Worm (Caenorhabditis elegans) whole organism, L2 larva: ENCODE measurements around the gene C07G1.6.
A peak's percentile ranks its signal among the peaks of the same experiment; 100 is the strongest.

Source experiments
- F13H6.1 ChIP-seq: sonication (generic microtip); optimal IDR thresholded peaks from 2 replicates; lab custom pipeline; 2016; ENCODE audit warnings: missing genetic modification characterization, missing compliant biosample characterization
- R02D3.7 ChIP-seq: fragments of 150-350 bp; optimal IDR thresholded peaks from 2 replicates; lab custom pipeline; 2014; ENCODE audit warnings: missing biosample characterization, missing genetic modification characterization
- ceh-16 ChIP-seq: fragments of 150-350 bp; optimal IDR thresholded peaks from 2 replicates; lab custom pipeline; 2014; ENCODE audit warnings: missing biosample characterization, missing genetic modification characterization
- ceh-82 ChIP-seq: fragments of 150-350 bp; optimal IDR thresholded peaks from 2 replicates; lab custom pipeline; 2014; ENCODE audit warnings: missing biosample characterization, missing genetic modification characterization
- crh-2 ChIP-seq: sonication (generic microtip); optimal IDR thresholded peaks from 2 replicates; lab custom pipeline; 2017; ENCODE audit warnings: missing biosample characterization, missing genetic modification characterization
- elt-1 ChIP-seq: fragments of 150-350 bp; optimal IDR thresholded peaks from 2 replicates; lab custom pipeline; 2014; ENCODE audit warnings: missing biosample characterization, missing genetic modification characterization
- elt-3 ChIP-seq: sonication (generic microtip); optimal IDR thresholded peaks from 2 replicates; lab custom pipeline; 2017; ENCODE audit warnings: missing biosample characterization, missing genetic modification characterization
- fos-1 ChIP-seq: fragments of 150-350 bp; optimal IDR thresholded peaks from 2 replicates; lab custom pipeline; 2014; ENCODE audit warnings: missing biosample characterization, missing genetic modification characterization
- gmeb-1 ChIP-seq: fragments of 150-350 bp; optimal IDR thresholded peaks from 2 replicates; lab custom pipeline; 2014; ENCODE audit warnings: missing biosample characterization, missing genetic modification characterization
- lin-11 ChIP-seq: fragments of 150-350 bp; sonication (generic microtip); optimal IDR thresholded peaks from 2 replicates; lab custom pipeline; 2014; ENCODE audit warnings: missing biosample characterization, missing genetic modification characterization, inconsistent platforms, mixed read lengths
- lin-13 ChIP-seq: fragments of 150-350 bp; optimal IDR thresholded peaks from 2 replicates; lab custom pipeline; 2014; ENCODE audit warnings: missing biosample characterization, missing genetic modification reagents, missing genetic modification characterization
- lin-39 ChIP-seq: fragments of 150-350 bp; optimal IDR thresholded peaks from 2 replicates; lab custom pipeline; 2014; ENCODE audit warnings: missing biosample characterization, missing genetic modification reagents, missing genetic modification characterization
- lsy-2 ChIP-seq, 2 experiments: fragments of 150-350 bp in 1 of 2; sonication (generic microtip) in 1 of 2; optimal IDR thresholded peaks; 2 replicates each; lab custom pipeline; 2014 to 2017; ENCODE audit warnings: missing biosample characterization in 2 of 2, missing genetic modification characterization in 2 of 2
- mab-5 ChIP-seq: fragments of 150-350 bp; optimal IDR thresholded peaks from 2 replicates; lab custom pipeline; 2014; ENCODE audit warnings: missing biosample characterization, missing genetic modification characterization
- mbf-1 ChIP-seq: sonication (generic microtip); optimal IDR thresholded peaks from 2 replicates; lab custom pipeline; 2017; ENCODE audit warnings: missing biosample characterization, missing genetic modification characterization
- mdl-1 ChIP-seq, 2 experiments: fragments of 150-350 bp in 1 of 2; sonication (generic microtip) in 1 of 2; optimal IDR thresholded peaks; 2 replicates each; lab custom pipeline; 2017; ENCODE audit warnings: missing biosample characterization in 2 of 2, missing genetic modification characterization in 2 of 2
- nhr-11 ChIP-seq: fragments of 150-350 bp; optimal IDR thresholded peaks from 2 replicates; lab custom pipeline; 2014; ENCODE audit warnings: missing biosample characterization, missing genetic modification characterization
- nhr-12 ChIP-seq: fragments of 150-350 bp; optimal IDR thresholded peaks from 2 replicates; lab custom pipeline; 2014; ENCODE audit warnings: missing biosample characterization, missing genetic modification characterization
- nhr-129 ChIP-seq: fragments of 150-350 bp; optimal IDR thresholded peaks from 2 replicates; lab custom pipeline; 2014; ENCODE audit warnings: missing biosample characterization, missing genetic modification characterization
- nhr-23 ChIP-seq: fragments of 150-350 bp; optimal IDR thresholded peaks from 2 replicates; lab custom pipeline; 2014; ENCODE audit warnings: missing biosample characterization, missing genetic modification reagents, missing genetic modification characterization
- nhr-237 ChIP-seq: fragments of 150-350 bp; optimal IDR thresholded peaks from 2 replicates; lab custom pipeline; 2014; ENCODE audit warnings: missing biosample characterization, missing genetic modification characterization
- nhr-25 ChIP-seq: fragments of 150-350 bp; sonication (generic microtip); optimal IDR thresholded peaks from 3 replicates; lab custom pipeline; 2014; ENCODE audit warnings: missing biosample characterization, missing genetic modification characterization
- nhr-77 ChIP-seq: fragments of 150-350 bp; optimal IDR thresholded peaks from 2 replicates; lab custom pipeline; 2014; ENCODE audit warnings: missing biosample characterization, missing genetic modification characterization
- sem-4 ChIP-seq: fragments of 150-350 bp; optimal IDR thresholded peaks from 2 replicates; lab custom pipeline; 2014; ENCODE audit warnings: missing biosample characterization, missing genetic modification reagents, missing genetic modification characterization
- sma-9 ChIP-seq, 2 experiments: fragments of 150-350 bp in 1 of 2; sonication (generic microtip) in 1 of 2; optimal IDR thresholded peaks; 2 replicates each; lab custom pipeline; 2014 to 2016; ENCODE audit warnings: missing genetic modification characterization in 2 of 2, mild to moderate bottlenecking in 1 of 2, missing biosample characterization in 1 of 2, missing compliant biosample characterization in 1 of 2, missing genetic modification reagents in 1 of 2, moderate library complexity in 1 of 2
- unc-55 ChIP-seq: fragments of 150-350 bp; sonication (generic microtip); optimal IDR thresholded peaks from 3 replicates; lab custom pipeline; 2014; ENCODE audit warnings: missing biosample characterization, missing genetic modification reagents, missing genetic modification characterization
- zag-1 ChIP-seq: fragments of 150-350 bp; optimal IDR thresholded peaks from 2 replicates; lab custom pipeline; 2014; ENCODE audit warnings: missing biosample characterization, missing genetic modification characterization
- ztf-11 ChIP-seq: sonication (generic microtip); optimal IDR thresholded peaks from 2 replicates; lab custom pipeline; 2017; ENCODE audit warnings: missing biosample characterization, missing genetic modification characterization
- ztf-4 ChIP-seq: fragments of 150-350 bp; optimal IDR thresholded peaks from 2 replicates; lab custom pipeline; 2014; ENCODE audit warnings: missing biosample characterization, missing genetic modification characterization

C07G1.6 gene

ce11 chrIV:8251346-8251745, 41.1 kb upstream of the C07G1.6 start:
- TF ChIP-seq sma-9 (GFP tag; optimal IDR thresholded peaks at IDR 0.05; lab: Kevin White, UChicago) (peak; percentile 27), sma-9 (tag; optimal IDR thresholded peaks at IDR 0.05; lab: Kevin White, UChicago) (no peak), nhr-23 (no peak), fos-1 (tag; lab: Kevin White, UChicago) (peak; percentile 56)

- TF ChIP-seq ceh-16 (tag; lab: Kevin White, UChicago) (peak; percentile 12), nhr-25 (tag; lab: Kevin White, UChicago) (peak; percentile 37), elt-1 (tag; lab: Kevin White, UChicago) (peak; percentile 86), nhr-77 (tag; lab: Kevin White, UChicago) (no peak), sma-9 (GFP tag; optimal IDR thresholded peaks at IDR 0.05; lab: Kevin White, UChicago) (peak; percentile 80), sma-9 (tag; optimal IDR thresholded peaks at IDR 0.05; lab: Kevin White, UChicago) (no peak), elt-3 (tag; lab: Kevin White, UChicago) (no peak), nhr-12 (tag; lab: Kevin White, UChicago) (no peak), lin-39 (tag; lab: Kevin White, UChicago) (no peak), nhr-11 (tag; lab: Kevin White, UChicago) (no peak), ztf-4 (tag; lab: Kevin White, UChicago) (no peak)
These were observed 37.1 kb upstream of the C07G1.6 start for ce11 chrIV:8247341-8247740.

- TF ChIP-seq mdl-1 (tag; optimal IDR thresholded peaks at IDR 0.05; lab: Kevin White, UChicago) (no peak), unc-55 (no peak), sem-4 (tag; lab: Kevin White, UChicago) (no peak), lin-13 (GFP tag; lab: Kevin White, UChicago) (no peak), sma-9 (GFP tag; optimal IDR thresholded peaks at IDR 0.05; lab: Kevin White, UChicago) (no peak), sma-9 (tag; optimal IDR thresholded peaks at IDR 0.05; lab: Kevin White, UChicago) (no peak), nhr-11 (tag; lab: Kevin White, UChicago) (no peak), ceh-16 (tag; lab: Kevin White, UChicago) (no peak), crh-2 (no peak), zag-1 (tag; lab: Kevin White, UChicago) (no peak), gmeb-1 (tag; lab: Kevin White, UChicago) (no peak), ztf-11 (tag; lab: Kevin White, UChicago) (no peak), ceh-82 (no peak), ztf-4 (tag; lab: Kevin White, UChicago) (no peak), nhr-237 (no peak)
These were observed 33.9 kb upstream of the C07G1.6 start, which contains the start of gene T09A12.1 for ce11 chrIV:8244112-8244511. Gene T09A12.1 (plus strand): TSS chrIV:8244412.

- TF ChIP-seq mab-5 (tag; lab: Kevin White, UChicago) (no peak), nhr-11 (tag; lab: Kevin White, UChicago) (no peak), sem-4 (tag; lab: Kevin White, UChicago) (no peak)
These were observed 33.4 kb upstream of the C07G1.6 start, which contains the start of gene T09A12.8 for ce11 chrIV:8243599-8243998. Gene T09A12.8 (minus strand): TSS chrIV:8243699.

ce11 chrIV:8243170-8243569, 33.0 kb upstream of the C07G1.6 start:
- TF ChIP-seq lin-39 (tag; lab: Kevin White, UChicago) (no peak), ceh-16 (tag; lab: Kevin White, UChicago) (peak; percentile 9), sma-9 (GFP tag; optimal IDR thresholded peaks at IDR 0.05; lab: Kevin White, UChicago) (peak; percentile 51), sma-9 (tag; optimal IDR thresholded peaks at IDR 0.05; lab: Kevin White, UChicago) (no peak)

ce11 chrIV:8241312-8241833, 31.2 kb upstream of the C07G1.6 start:
- TF ChIP-seq fos-1 (tag; lab: Kevin White, UChicago) (peak; percentile 3), F13H6.1 (tag; lab: Kevin White, UChicago) (no peak)

ce11 chrIV:8239584-8239983, 29.4 kb upstream of the C07G1.6 start:
- no peak for TF ChIP-seq nhr-25 (tag; lab: Kevin White, UChicago)
- no peak for TF ChIP-seq nhr-129 (tag; lab: Kevin White, UChicago)
- no peak for TF ChIP-seq lin-39 (tag; lab: Kevin White, UChicago)
- no peak for TF ChIP-seq ceh-82

- TF ChIP-seq mbf-1 (tag; lab: Kevin White, UChicago) (no peak), nhr-12 (tag; lab: Kevin White, UChicago) (no peak), nhr-77 (tag; lab: Kevin White, UChicago) (no peak), R02D3.7 (no peak), mab-5 (tag; lab: Kevin White, UChicago) (no peak), lin-11 (no peak), lsy-2 (tag; optimal IDR thresholded peaks at IDR 0.05; lab: Kevin White, UChicago) (no peak), fos-1 (tag; lab: Kevin White, UChicago) (no peak), nhr-237 (no peak)
These were observed 26.3 kb upstream of the C07G1.6 start, which contains the start of gene nhr-66 for ce11 chrIV:8236502-8236901. Gene nhr-66 (minus strand): TSS chrIV:8236602.
